Fruit fly (Drosophila melanogaster): ENCODE results near the gene exex.

exex gene

DNA sequence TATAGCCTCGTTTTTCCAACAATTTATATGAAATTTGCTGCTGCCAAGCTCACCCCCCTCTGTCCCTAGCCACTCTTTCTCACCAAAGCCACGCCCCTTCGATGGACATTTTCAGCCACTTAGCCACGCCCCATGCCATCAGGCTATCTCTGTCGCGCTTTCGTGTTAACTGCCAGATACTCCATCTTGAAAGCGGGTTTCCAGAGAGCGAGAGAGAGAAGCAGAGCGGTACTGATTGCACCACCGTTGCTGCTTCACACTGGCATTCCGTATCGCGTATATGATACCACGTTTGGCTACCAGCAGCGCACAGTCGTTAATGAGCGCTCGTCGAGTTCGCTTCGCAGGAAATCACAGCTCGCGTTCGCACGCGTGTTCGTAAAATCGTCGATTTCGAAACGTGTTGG lies at the start of gene exex (continued):
- TF ChIP-seq chinmo (GFP tag; IDR thresholded peaks at IDR 0.05; ENCODE audit: partially characterized antibody) (0 out of 4 replicates have a peak, but pooled peaks have one; percentile 67), CG11247 (GFP tag; IDR thresholded peaks at IDR 0.05) (no peak), sens (GFP tag) (peak; percentile 78), bsh (GFP tag; optimal IDR thresholded peaks at IDR 0.05) (no peak), TFAM (GFP tag; optimal IDR thresholded peaks at IDR 0.05) (no peak), CG33213 (GFP tag; optimal IDR thresholded peaks at IDR 0.05) (peak; percentile 1), Bgb (GFP tag; IDR thresholded peaks at IDR 0.05; ENCODE audit: partially characterized antibody) (peak; percentile 48; the same call in 1 of the 2 replicates), ci (GFP tag; IDR thresholded peaks at IDR 0.05) (peak; percentile 43; the same call in 1 of the 3 replicates), CG17829 (tag; optimal IDR thresholded peaks at IDR 0.05) (peak; percentile 28), CG10267 (tag; optimal IDR thresholded peaks at IDR 0.05) (peak; percentile 6), sna (GFP tag; IDR thresholded peaks at IDR 0.05; ENCODE audit: partially characterized antibody) (peak; percentile 44; the same call in 1 of the 2 replicates), oc (tag; optimal IDR thresholded peaks at IDR 0.05) (peak; percentile 14), CG1529 (GFP tag; optimal IDR thresholded peaks at IDR 0.05) (no peak), Trl (optimal IDR thresholded peaks at IDR 0.05) (peak; percentile 61 to 80), Trl (GFP tag; optimal IDR thresholded peaks at IDR 0.05) (peak; percentile 23)

DNA sequence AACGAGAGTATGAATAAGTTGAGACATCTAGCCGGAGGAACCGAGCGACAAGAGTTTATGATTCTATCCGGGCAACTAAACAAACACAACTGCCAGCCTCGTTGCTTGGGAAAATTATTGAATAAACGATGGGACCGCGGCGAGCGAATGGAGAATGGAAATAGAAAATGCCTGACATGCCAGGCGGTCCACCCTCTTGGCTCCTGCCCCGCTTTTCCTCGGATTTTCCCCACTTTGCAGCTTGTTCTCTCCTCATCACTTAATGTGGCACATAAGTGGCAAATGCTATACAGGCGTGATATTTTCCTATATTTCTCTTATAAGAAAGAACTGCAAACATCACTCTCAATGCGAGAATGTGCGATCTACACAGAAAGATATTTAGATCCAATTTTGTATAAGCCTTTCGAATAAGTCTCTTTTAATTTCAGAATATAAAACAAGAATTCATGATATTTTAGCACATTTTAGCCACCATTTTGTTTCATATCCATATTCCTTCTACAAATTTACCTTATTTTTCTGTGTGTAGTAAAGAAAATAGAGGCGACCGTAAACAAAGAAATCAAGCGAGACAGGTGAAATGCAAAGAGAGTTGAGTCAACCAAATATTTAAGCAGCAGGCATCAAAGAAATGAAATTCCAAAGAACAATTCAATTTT lies 44.4 kb upstream of the exex start:
- TF ChIP-seq CG31441 (GFP tag; IDR thresholded peaks at IDR 0.05) (peak; percentile 90), Tbp (GFP tag; optimal IDR thresholded peaks at IDR 0.05) (no peak), tll (GFP tag; optimal IDR thresholded peaks at IDR 0.05) (no peak), mam (GFP tag; optimal IDR thresholded peaks at IDR 0.05) (peak; percentile 74), CG16863 (GFP tag; optimal IDR thresholded peaks at IDR 0.05) (peak; percentile 84), CG13123 (GFP tag; optimal IDR thresholded peaks at IDR 0.05) (peak; percentile 77), CG8478 (optimal IDR thresholded peaks at IDR 0.05) (no peak), ci (GFP tag; IDR thresholded peaks at IDR 0.05) (peak; percentile 94), Rfx (GFP tag; IDR thresholded peaks at IDR 0.05) (peak; percentile 72), CG18619 (GFP tag; optimal IDR thresholded peaks at IDR 0.05) (peak; percentile 82), Eip74EF (GFP tag; optimal IDR thresholded peaks at IDR 0.05) (peak in 1 of 2 experiments; percentile 91), nmo (GFP tag; optimal IDR thresholded peaks at IDR 0.05) (peak; percentile 94), zen2 (GFP tag; IDR thresholded peaks at IDR 0.05; ENCODE audit: partially characterized antibody) (no peak), Mad (GFP tag; optimal IDR thresholded peaks at IDR 0.05) (peak; percentile 2), sqz (GFP tag; optimal IDR thresholded peaks at IDR 0.05) (peak; percentile 77), CG11247 (GFP tag; IDR thresholded peaks at IDR 0.05) (peak; percentile 70), klu (GFP tag; IDR thresholded peaks at IDR 0.05) (peak; percentile 72), al (GFP tag; IDR thresholded peaks at IDR 0.05) (peak; percentile 65), D19A (tag; optimal IDR thresholded peaks at IDR 0.05) (peak; percentile 86), Bteb2 (GFP tag; optimal IDR thresholded peaks at IDR 0.05) (peak; percentile 81), Taf1 (GFP tag; IDR thresholded peaks at IDR 0.05) (no peak), mirr (GFP tag; optimal IDR thresholded peaks at IDR 0.05) (no peak), CG32532 (GFP tag; IDR thresholded peaks at IDR 0.05) (peak; percentile 86), stwl (tag; optimal IDR thresholded peaks at IDR 0.05) (peak; percentile 25), CG6854 (GFP tag; optimal IDR thresholded peaks at IDR 0.05) (peak; percentile 48), sd (tag; optimal IDR thresholded peaks at IDR 0.05) (peak; percentile 95), Ada2b (GFP tag; IDR thresholded peaks at IDR 0.05) (peak; percentile 82), CG6791 (GFP tag; IDR thresholded peaks at IDR 0.05; ENCODE audit: partially characterized antibody) (0 out of 3 replicates have a peak, but pooled peaks have one; percentile 22), NC2α (GFP tag; optimal IDR thresholded peaks at IDR 0.05) (peak; percentile 61), CG12744 (GFP tag; optimal IDR thresholded peaks at IDR 0.05) (peak; percentile 71), CG15269 (tag; optimal IDR thresholded peaks at IDR 0.05) (peak; percentile 85), CG14441 (GFP tag; IDR thresholded peaks at IDR 0.05) (peak; percentile 82), br (optimal IDR thresholded peaks at IDR 0.05) (no peak), cwo (GFP tag; optimal IDR thresholded peaks at IDR 0.05) (peak; percentile 63), rib (GFP tag; IDR thresholded peaks at IDR 0.05) (no peak; the same call in 1 of the 2 replicates), Hr78 (GFP tag; optimal IDR thresholded peaks at IDR 0.05) (peak in 1 of 2 experiments; percentile 79)

Measured in whole organism, embryonic.